Worm (Caenorhabditis elegans) whole organism, midembryonic: Measurements from ENCODE around the gene fbxb-96.

Source experiments
- T22C8.4 ChIP-seq: fragments of 200-800 bp; sonication (Bioruptor generic); IDR thresholded peaks from 2 replicates; pipeline ENCODE4 v1.3.6; 2022; ENCODE audit warnings: missing genetic modification characterization, missing compliant biosample characterization
- cog-1 ChIP-seq: sonication (generic microtip); optimal IDR thresholded peaks from 2 replicates; lab custom pipeline; 2016; ENCODE audit warnings: missing genetic modification characterization, missing compliant biosample characterization
- flt-1 ChIP-seq: fragments of 200-800 bp; sonication (Bioruptor generic); IDR thresholded peaks from 2 replicates; pipeline ENCODE4 v1.3.6; 2022; ENCODE audit warnings: missing genetic modification characterization, missing compliant biosample characterization
- klf-2 ChIP-seq: fragments of 200-800 bp; sonication (Bioruptor generic); conservative IDR thresholded peaks from 2 replicates; pipeline ENCODE4 v1.3.6; 2022; ENCODE audit warnings: missing genetic modification reagents, missing genetic modification characterization, missing compliant biosample characterization
- med-1 ChIP-seq: sonication (generic microtip); optimal IDR thresholded peaks from 2 replicates; lab custom pipeline; 2017; ENCODE audit warnings: missing genetic modification characterization, mild to moderate bottlenecking, missing compliant biosample characterization, antibody characterized with exemption, missing genetic modification reagents; ENCODE audit not compliant: insufficient read depth
- tab-1 ChIP-seq: fragments of 200-800 bp; sonication (Bioruptor generic); IDR thresholded peaks from 2 replicates; pipeline ENCODE4 v1.3.6; 2022; ENCODE audit warnings: missing genetic modification characterization, missing compliant biosample characterization
- ztf-23 ChIP-seq: fragments of 200-800 bp; sonication (Bioruptor generic); IDR thresholded peaks from 2 replicates; pipeline ENCODE4 v1.3.6; 2022; ENCODE audit warnings: missing genetic modification reagents, missing genetic modification characterization, missing compliant biosample characterization
- ztf-29 ChIP-seq: fragments of 200-800 bp; sonication (Bioruptor generic); IDR thresholded peaks from 2 replicates; pipeline ENCODE4 v1.3.6; 2022; ENCODE audit warnings: missing genetic modification reagents, missing genetic modification characterization, missing compliant biosample characterization

ce11 chrII:1848109-1848508, 2.1 kb downstream of the fbxb-96 start, which contains the start of gene fbxb-97:
- TF ChIP-seq med-1 (GFP tag; lab: Kevin White, UChicago): no peak
- TF ChIP-seq ztf-23: no peak
- TF ChIP-seq ztf-29 (GFP tag; lab: Robert Waterston, UW): no peak
- no peak for TF ChIP-seq T22C8.4 (GFP tag; lab: Robert Waterston, UW)
- no peak for TF ChIP-seq cog-1 (tag; lab: Kevin White, UChicago)
- no peak for TF ChIP-seq klf-2 (GFP tag; lab: Robert Waterston, UW)
- TF ChIP-seq tab-1 (GFP tag; lab: Robert Waterston, UW): no peak
- no peak for TF ChIP-seq flt-1 (GFP tag; lab: Robert Waterston, UW)
